Fruit fly (Drosophila melanogaster): ENCODE data around the gene CG2256.

Gene CG2256

DNA sequence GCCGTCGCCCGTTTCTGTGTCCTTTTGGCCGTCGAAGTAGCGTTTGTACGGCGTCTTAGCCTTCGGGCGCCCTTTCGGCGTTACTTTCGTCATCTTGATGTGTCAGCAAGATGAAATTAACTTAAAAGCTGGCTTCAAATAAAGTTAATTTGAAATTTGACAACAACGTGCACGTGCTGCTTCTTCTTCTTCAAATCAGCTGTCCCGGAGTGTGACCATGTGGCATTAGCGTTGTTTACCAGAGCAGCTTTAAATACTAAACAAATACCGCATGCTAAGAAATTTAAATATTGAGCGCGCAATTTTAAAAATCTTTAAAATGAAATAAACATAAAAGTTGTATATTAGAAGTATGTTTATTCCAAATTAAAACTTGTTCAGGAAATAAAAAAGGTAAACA is 33.9 kb upstream of the CG2256 start, which contains the start of gene CG2260:
Gene CG2260 (minus strand): TSS at position 209 of the 400 bp plus-strand sequence.
- no peak for TF ChIP-seq usp (GFP tag; optimal IDR thresholded peaks at IDR 0.05)

DNA sequence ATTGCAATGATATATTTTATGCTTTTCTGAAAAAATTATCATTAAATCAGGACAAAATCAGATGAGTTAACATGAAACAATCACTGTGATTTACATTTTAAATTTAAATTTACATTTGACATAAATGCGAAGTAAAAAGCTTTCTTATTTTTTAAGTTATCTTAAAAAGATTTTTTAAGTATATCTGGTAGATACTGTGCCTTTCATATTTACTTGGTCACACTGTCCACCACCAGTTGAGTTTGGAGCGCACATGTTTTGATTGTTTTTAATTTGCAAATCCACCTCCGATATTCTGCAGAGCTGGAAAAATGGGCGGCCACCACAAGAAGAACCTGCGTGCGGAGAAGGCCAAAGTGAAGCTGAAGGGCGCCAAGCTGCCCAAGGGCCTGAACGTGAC is 29.8 kb upstream of the CG2256 start, which contains the start of gene CG1575:
Gene CG1575 (plus strand): TSS at position 200 of the 400 bp plus-strand sequence.
- TF ChIP-seq dl (GFP tag; optimal IDR thresholded peaks at IDR 0.05; ENCODE audit: insufficient read depth in 1 of 2, partially characterized antibody in 2 of 2) (no peak), pan (optimal IDR thresholded peaks at IDR 0.05) (no peak), Myc (optimal IDR thresholded peaks at IDR 0.05) (no peak), OdsH (GFP tag; optimal IDR thresholded peaks at IDR 0.05) (no peak), CG9705 (GFP tag; optimal IDR thresholded peaks at IDR 0.05) (no peak), Rel (GFP tag; optimal IDR thresholded peaks at IDR 0.05) (no peak), Rel (tag; optimal IDR thresholded peaks at IDR 0.05) (no peak), fru (GFP tag; optimal IDR thresholded peaks at IDR 0.05) (no peak), tai (GFP tag; optimal IDR thresholded peaks at IDR 0.05) (no peak), foxo (GFP tag; optimal IDR thresholded peaks at IDR 0.05) (no peak), woc (GFP tag; optimal IDR thresholded peaks at IDR 0.05) (no peak), Jra (GFP tag; optimal IDR thresholded peaks at IDR 0.05) (no peak), lola (GFP tag; optimal IDR thresholded peaks at IDR 0.05) (no peak), Sp1 (GFP tag; optimal IDR thresholded peaks at IDR 0.05) (no peak), Hr83 (GFP tag; optimal IDR thresholded peaks at IDR 0.05; ENCODE audit: poor library complexity, severe bottlenecking) (no peak), br (GFP tag; optimal IDR thresholded peaks at IDR 0.05) (no peak), sv (GFP tag; optimal IDR thresholded peaks at IDR 0.05) (no peak), HLH106 (tag; optimal IDR thresholded peaks at IDR 0.05) (no peak)

DNA sequence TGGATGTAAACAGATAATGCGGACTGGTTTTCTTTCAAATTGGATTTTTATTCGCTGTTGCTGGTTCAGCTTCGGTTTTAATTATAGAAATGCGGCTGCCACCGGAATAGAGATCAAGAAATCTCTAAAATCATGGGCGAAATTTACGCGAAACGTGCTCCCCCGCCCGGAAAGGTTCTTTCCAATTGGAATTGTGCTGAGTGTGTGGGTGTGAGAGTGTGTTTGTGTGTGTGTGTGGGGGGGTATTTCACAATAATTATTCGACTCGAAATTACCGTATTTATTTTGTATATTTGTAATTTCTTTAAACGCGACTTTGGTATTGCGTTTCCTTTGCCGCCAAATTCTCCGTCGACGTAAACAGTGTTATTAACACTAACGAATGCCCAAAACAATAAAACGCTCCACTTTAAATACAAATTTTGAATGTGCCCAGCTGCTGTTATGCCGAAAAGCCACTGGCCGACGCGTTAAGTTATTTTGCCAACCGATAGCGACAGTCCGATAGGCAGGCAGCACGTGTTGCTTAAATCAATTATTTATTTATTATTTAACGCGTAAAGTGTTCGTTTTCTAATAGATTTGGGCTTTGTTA is 28.8 kb upstream of the CG2256 start, which contains the start of gene Gclc:
Gene Gclc (minus strand): TSS at position 431 of the 595 bp plus-strand sequence.
- TF ChIP-seq Myc (optimal IDR thresholded peaks at IDR 0.05) (peak; percentile 48), Rel (GFP tag; optimal IDR thresholded peaks at IDR 0.05) (no peak), Rel (tag; optimal IDR thresholded peaks at IDR 0.05) (peak; percentile 83), tai (GFP tag; optimal IDR thresholded peaks at IDR 0.05) (no peak), rgr (GFP tag; optimal IDR thresholded peaks at IDR 0.05) (peak; percentile 11), ey (GFP tag; optimal IDR thresholded peaks at IDR 0.05) (peak; percentile 3), dl (GFP tag; optimal IDR thresholded peaks at IDR 0.05; ENCODE audit: insufficient read depth in 1 of 2, partially characterized antibody in 2 of 2) (no peak), pan (optimal IDR thresholded peaks at IDR 0.05) (no peak)

DNA sequence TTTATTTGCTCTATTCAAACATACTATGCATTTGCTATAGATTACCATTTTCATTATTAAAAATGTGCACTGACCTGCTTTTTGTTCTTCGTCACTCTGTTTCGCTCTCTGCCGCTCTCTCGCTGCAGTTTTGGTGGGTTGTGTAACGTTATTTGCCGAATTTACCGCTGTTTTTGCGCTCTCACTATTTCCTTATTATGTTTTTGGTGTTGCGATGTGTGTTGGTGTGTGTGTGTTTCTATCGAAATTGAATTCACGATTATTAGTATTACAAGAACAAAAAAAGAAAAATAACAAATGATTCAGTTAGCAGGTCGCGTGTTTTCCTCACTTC is 28.3 kb upstream of the CG2256 start:
- TF ChIP-seq Hr78 (GFP tag; optimal IDR thresholded peaks at IDR 0.05) (no peak), jim (GFP tag; optimal IDR thresholded peaks at IDR 0.05) (no peak), Jra (GFP tag; optimal IDR thresholded peaks at IDR 0.05) (no peak), brk (GFP tag; optimal IDR thresholded peaks at IDR 0.05) (no peak), lola (GFP tag; optimal IDR thresholded peaks at IDR 0.05) (no peak), Hnf4 (GFP tag; optimal IDR thresholded peaks at IDR 0.05) (no peak), Myc (optimal IDR thresholded peaks at IDR 0.05) (no peak), N (GFP tag; optimal IDR thresholded peaks at IDR 0.05) (no peak), GATAd (GFP tag; optimal IDR thresholded peaks at IDR 0.05) (no peak), HLH106 (tag; optimal IDR thresholded peaks at IDR 0.05) (no peak), woc (GFP tag; optimal IDR thresholded peaks at IDR 0.05) (no peak)

DNA sequence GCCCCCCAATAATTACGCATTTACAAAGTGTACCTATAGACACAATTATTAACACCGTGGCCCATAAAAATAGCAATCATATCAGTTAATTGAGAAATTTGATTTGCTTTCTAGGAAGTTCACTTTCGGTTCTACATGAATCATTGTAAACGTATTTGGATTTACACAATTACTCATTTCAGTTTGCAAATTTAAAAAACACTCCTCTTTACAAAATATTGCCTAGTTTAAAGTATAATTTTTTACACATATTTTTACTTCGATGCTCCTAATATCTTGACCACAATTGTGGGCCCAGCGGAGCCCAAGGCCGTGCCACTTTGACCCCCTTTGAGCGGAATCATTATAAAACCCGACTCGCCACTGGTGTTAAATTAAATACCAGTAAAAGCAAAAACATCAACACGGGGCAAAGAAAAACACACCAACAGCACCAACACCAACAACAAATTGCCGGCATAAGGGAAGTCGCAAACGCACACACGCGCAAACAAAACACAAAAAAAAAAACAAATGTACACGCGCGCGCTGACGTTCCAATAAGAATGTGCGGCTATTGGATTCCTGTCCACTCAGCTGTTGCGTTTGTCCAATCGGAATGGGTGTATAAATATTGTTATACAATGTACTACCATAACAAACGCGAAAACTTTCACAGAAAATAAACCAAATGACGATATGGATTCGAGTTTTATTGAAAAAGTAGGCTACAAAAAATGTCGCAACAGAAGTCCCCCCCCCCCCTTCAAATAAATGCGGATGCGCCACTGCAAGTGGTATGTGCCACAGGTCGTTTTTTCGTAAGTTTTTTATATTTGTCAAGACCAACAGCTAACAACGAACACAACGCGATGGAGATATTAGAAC is 27.7 kb upstream of the CG2256 start:
- TF ChIP-seq h (GFP tag; optimal IDR thresholded peaks at IDR 0.05) (peak; percentile 20), CrebA (GFP tag; optimal IDR thresholded peaks at IDR 0.05; ENCODE audit: borderline replicate concordance) (no peak), Dfd (GFP tag; optimal IDR thresholded peaks at IDR 0.05) (no peak), brk (GFP tag; optimal IDR thresholded peaks at IDR 0.05) (no peak), Hnf4 (GFP tag; optimal IDR thresholded peaks at IDR 0.05) (peak; percentile 26), rgr (GFP tag; optimal IDR thresholded peaks at IDR 0.05) (peak; percentile 37), GATAd (GFP tag; optimal IDR thresholded peaks at IDR 0.05) (no peak), foxo (GFP tag; optimal IDR thresholded peaks at IDR 0.05) (no peak), fru (GFP tag; optimal IDR thresholded peaks at IDR 0.05) (no peak), pan (optimal IDR thresholded peaks at IDR 0.05) (no peak), woc (GFP tag; optimal IDR thresholded peaks at IDR 0.05) (peak; percentile 25), br (GFP tag; optimal IDR thresholded peaks at IDR 0.05) (peak; percentile 31), HLH106 (tag; optimal IDR thresholded peaks at IDR 0.05) (peak; percentile 29), jim (GFP tag; optimal IDR thresholded peaks at IDR 0.05) (no peak), Sp1 (GFP tag; optimal IDR thresholded peaks at IDR 0.05) (peak; percentile 19), dl (GFP tag; optimal IDR thresholded peaks at IDR 0.05; ENCODE audit: insufficient read depth in 1 of 2, partially characterized antibody in 2 of 2) (no peak), sv (GFP tag; optimal IDR thresholded peaks at IDR 0.05) (peak; percentile 3), N (GFP tag; optimal IDR thresholded peaks at IDR 0.05) (no peak), psq (GFP tag; optimal IDR thresholded peaks at IDR 0.05) (peak; percentile 7), Myc (optimal IDR thresholded peaks at IDR 0.05) (no peak), OdsH (GFP tag; optimal IDR thresholded peaks at IDR 0.05) (no peak)
